Fruit fly (Drosophila melanogaster) whole organism, wandering third instar larva: ENCODE data around the gene CG13137.

ENCODE experiments used
- Abd-B ChIP-seq: fragments of >200 bp; optimal IDR thresholded peaks from 2 replicates; lab custom pipeline; 2017; ENCODE audit warnings: missing biosample characterization, missing genetic modification characterization
- CG9705 ChIP-seq: fragments of 200-800 bp; sonication (Bioruptor generic); optimal IDR thresholded peaks from 2 replicates; lab custom pipeline; 2018; ENCODE audit warnings: missing biosample characterization, mild to moderate bottlenecking, missing genetic modification characterization
- CrebA ChIP-seq: fragments of 200-800 bp; sonication (Bioruptor generic); optimal IDR thresholded peaks from 2 replicates; lab custom pipeline; 2016; ENCODE audit warnings: missing biosample characterization, mild to moderate bottlenecking, missing genetic modification characterization, borderline replicate concordance
- Dfd ChIP-seq: fragments of >200 bp; optimal IDR thresholded peaks from 2 replicates; lab custom pipeline; 2017; ENCODE audit warnings: missing biosample characterization, missing genetic modification characterization
- Dif ChIP-seq: fragments of 200-275, 200-300 bp; sonication (Bioruptor generic); optimal IDR thresholded peaks from 2 replicates; lab custom pipeline; 2018; ENCODE audit warnings: missing biosample characterization, missing genetic modification characterization; ENCODE audit not compliant: partially characterized antibody
- GATAd ChIP-seq: sonication (Bioruptor generic); optimal IDR thresholded peaks from 2 replicates; lab custom pipeline; 2016; ENCODE audit warnings: missing biosample characterization, missing genetic modification characterization
- HLH106 ChIP-seq: fragments of 200-800 bp; optimal IDR thresholded peaks from 3 replicates; lab custom pipeline; 2019; ENCODE audit warnings: missing biosample characterization, mild to moderate bottlenecking, missing genetic modification characterization, moderate library complexity
- Hnf4 ChIP-seq: fragments of 200-800 bp; sonication (Bioruptor generic); optimal IDR thresholded peaks from 2 replicates; lab custom pipeline; 2016; ENCODE audit warnings: missing biosample characterization, mild to moderate bottlenecking, missing genetic modification characterization
- Hr78 ChIP-seq: fragments of >200 bp; optimal IDR thresholded peaks from 2 replicates; lab custom pipeline; 2017; ENCODE audit warnings: missing biosample characterization, missing genetic modification characterization
- Hr83 ChIP-seq: fragments of 200-300 bp; sonication (Bioruptor generic); optimal IDR thresholded peaks from 2 replicates; lab custom pipeline; 2016; ENCODE audit warnings: missing biosample characterization, mild to moderate bottlenecking, missing genetic modification characterization, moderate library complexity; ENCODE audit not compliant: poor library complexity, severe bottlenecking
- Jra ChIP-seq: sonication (Bioruptor generic); optimal IDR thresholded peaks from 2 replicates; lab custom pipeline; 2016; ENCODE audit warnings: missing biosample characterization, missing genetic modification characterization
- Mio ChIP-seq: sonication (Bioruptor generic); optimal IDR thresholded peaks from 2 replicates; lab custom pipeline; 2016; ENCODE audit warnings: missing biosample characterization, missing genetic modification characterization
- Myc ChIP-seq: fragments of >200 bp; optimal IDR thresholded peaks from 2 replicates; lab custom pipeline; 2017
- N ChIP-seq: fragments of >200 bp; optimal IDR thresholded peaks from 2 replicates; lab custom pipeline; 2018; ENCODE audit warnings: missing biosample characterization, missing external identifiers, missing genetic modification characterization
- OdsH ChIP-seq: fragments of 200-800 bp; sonication (Bioruptor generic); optimal IDR thresholded peaks from 2 replicates; lab custom pipeline; 2016; ENCODE audit warnings: missing biosample characterization, mild to moderate bottlenecking, missing genetic modification characterization
- Sp1 ChIP-seq: fragments of 200-800 bp; sonication (Bioruptor generic); optimal IDR thresholded peaks from 3 replicates; lab custom pipeline; 2019; ENCODE audit warnings: missing biosample characterization, mild to moderate bottlenecking, missing genetic modification characterization, moderate library complexity
- br ChIP-seq: fragments of 200-800 bp; sonication (Bioruptor generic); optimal IDR thresholded peaks from 2 replicates; lab custom pipeline; 2016; ENCODE audit warnings: missing biosample characterization, missing genetic modification characterization
- brk ChIP-seq: fragments of 200-800 bp; sonication (Bioruptor generic); optimal IDR thresholded peaks from 2 replicates; lab custom pipeline; 2016; ENCODE audit warnings: missing biosample characterization, mild to moderate bottlenecking, missing genetic modification characterization
- dl ChIP-seq, 2 experiments: fragments of 175-275, 200-275 bp in 1 of 2; fragments of 200-275 bp in 1 of 2; sonication (Bioruptor generic); optimal IDR thresholded peaks; lab custom pipeline; 2018; ENCODE audit warnings: mild to moderate bottlenecking in 2 of 2, missing biosample characterization in 2 of 2, missing genetic modification characterization in 2 of 2, moderate library complexity in 2 of 2; ENCODE audit not compliant: partially characterized antibody in 2 of 2, insufficient read depth in 1 of 2
- dmrt93B ChIP-seq: fragments of 200-800 bp; sonication (Bioruptor generic); optimal IDR thresholded peaks from 2 replicates; lab custom pipeline; 2018; ENCODE audit warnings: missing biosample characterization, mild to moderate bottlenecking, missing genetic modification characterization
- dsf ChIP-seq: sonication (Bioruptor generic); optimal IDR thresholded peaks from 2 replicates; lab custom pipeline; 2016; ENCODE audit warnings: missing biosample characterization, missing genetic modification characterization, borderline replicate concordance
- ey ChIP-seq: fragments of 200-800 bp; sonication (Bioruptor generic); optimal IDR thresholded peaks from 2 replicates; lab custom pipeline; 2016; ENCODE audit warnings: missing biosample characterization, missing genetic modification characterization
- foxo ChIP-seq, 2 experiments: fragments of 200-800 bp; sonication (Bioruptor generic); optimal IDR thresholded peaks; 2 replicates in 1 of 2; 3 replicates in 1 of 2; lab custom pipeline; 2016 to 2017; ENCODE audit warnings: missing biosample characterization in 2 of 2, missing genetic modification characterization in 2 of 2
- fru ChIP-seq: fragments of 200-800 bp; sonication (Bioruptor generic); optimal IDR thresholded peaks from 3 replicates; lab custom pipeline; 2016; ENCODE audit warnings: missing biosample characterization, mild to moderate bottlenecking, missing genetic modification characterization
- h ChIP-seq: fragments of 200-800 bp; sonication (Bioruptor generic); optimal IDR thresholded peaks from 3 replicates; lab custom pipeline; 2016; ENCODE audit warnings: missing biosample characterization, mild to moderate bottlenecking, missing genetic modification characterization
- jim ChIP-seq: fragments of 175-275, 200-325 bp; sonication (Bioruptor generic); optimal IDR thresholded peaks from 2 replicates; lab custom pipeline; 2016; ENCODE audit warnings: missing biosample characterization, mild to moderate bottlenecking, missing genetic modification characterization
- psq ChIP-seq: fragments of 200-800 bp; sonication (Bioruptor generic); optimal IDR thresholded peaks from 3 replicates; lab custom pipeline; 2017; ENCODE audit warnings: missing biosample characterization, mild to moderate bottlenecking, missing genetic modification characterization, moderate library complexity
- rgr ChIP-seq: fragments of 200-800 bp; sonication (Bioruptor generic); optimal IDR thresholded peaks from 3 replicates; lab custom pipeline; 2016; ENCODE audit warnings: missing biosample characterization, mild to moderate bottlenecking, missing genetic modification characterization
- tai ChIP-seq: sonication (Bioruptor generic); optimal IDR thresholded peaks from 2 replicates; lab custom pipeline; 2016; ENCODE audit warnings: missing biosample characterization, missing genetic modification characterization
- usp ChIP-seq: fragments of >200 bp; optimal IDR thresholded peaks from 2 replicates; lab custom pipeline; 2017; ENCODE audit warnings: missing biosample characterization, missing genetic modification characterization
- woc ChIP-seq: sonication (Bioruptor generic); optimal IDR thresholded peaks from 2 replicates; lab custom pipeline; 2016; ENCODE audit warnings: missing biosample characterization, mild to moderate bottlenecking, missing genetic modification characterization

The CG13137 gene

dm6 chr2L:10201743-10202142 lies 29.2 kb downstream of the CG13137 start:
- TF ChIP-seq br (GFP tag; lab: Kevin White, UChicago) (no peak), rgr (no peak), CG9705 (GFP tag; lab: Kevin White, UChicago) (no peak), psq (GFP tag; lab: Kevin White, UChicago) (no peak), Dif (no peak), brk (GFP tag; lab: Kevin White, UChicago) (no peak), tai (GFP tag; lab: Kevin White, UChicago) (no peak), HLH106 (tag; lab: Kevin White, UChicago) (no peak), dmrt93B (no peak), Hnf4 (GFP tag; lab: Kevin White, UChicago) (no peak), Mio (GFP tag; lab: Kevin White, UChicago) (no peak), fru (GFP tag; lab: Kevin White, UChicago) (no peak), woc (no peak), h (GFP tag; lab: Kevin White, UChicago) (no peak)

DNA sequence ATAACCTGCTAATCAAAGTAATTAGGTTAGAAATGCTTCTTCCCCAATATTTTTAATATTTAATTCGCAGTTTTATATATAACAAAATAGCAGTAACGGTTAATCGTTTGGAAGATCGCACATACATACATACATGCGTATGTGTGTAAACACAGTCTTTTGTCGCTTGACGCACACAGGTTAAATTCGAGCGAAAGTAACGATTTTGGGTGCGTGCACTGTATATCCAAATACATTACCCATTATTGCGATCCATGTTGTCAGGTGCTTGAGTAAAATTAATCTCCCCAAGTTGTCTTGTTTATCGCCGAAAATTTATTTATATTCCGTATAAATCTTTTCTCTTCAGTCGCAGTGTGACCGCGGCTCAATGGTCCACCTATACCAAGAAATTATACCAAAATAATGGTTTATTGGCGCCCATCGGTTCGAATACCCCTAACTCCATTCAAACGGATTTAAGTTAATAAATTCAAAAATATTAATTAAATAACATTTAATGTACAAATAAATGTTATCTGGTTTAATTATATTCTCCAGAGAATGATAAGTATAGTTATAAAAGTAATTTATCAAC lies 31.5 kb downstream of the CG13137 start, which contains the start of gene CG34159:
CG34159 (minus strand) TSS at position 385 of the 577 bp plus-strand sequence.
- TF ChIP-seq CrebA (no peak), foxo (GFP tag; optimal IDR thresholded peaks at IDR 0.05; lab: Kevin White, UChicago) (no peak), dl (GFP tag; optimal IDR thresholded peaks at IDR 0.05; lab: Kevin White, UChicago; ENCODE audit: insufficient read depth in 1 of 2, partially characterized antibody in 2 of 2) (no peak), Hr83 (GFP tag; lab: Kevin White, UChicago) (no peak), Hr78 (GFP tag; lab: Kevin White, UChicago) (no peak), GATAd (GFP tag; lab: Kevin White, UChicago) (no peak), br (GFP tag; lab: Kevin White, UChicago) (no peak)

dm6 chr2L:10205940-10206339 lies 33.4 kb downstream of the CG13137 start:
- TF ChIP-seq h (GFP tag; lab: Kevin White, UChicago) (no peak), GATAd (GFP tag; lab: Kevin White, UChicago) (no peak), Abd-B (GFP tag; lab: Kevin White, UChicago) (no peak), br (GFP tag; lab: Kevin White, UChicago) (no peak), Sp1 (no peak), Mio (GFP tag; lab: Kevin White, UChicago) (no peak)

DNA sequence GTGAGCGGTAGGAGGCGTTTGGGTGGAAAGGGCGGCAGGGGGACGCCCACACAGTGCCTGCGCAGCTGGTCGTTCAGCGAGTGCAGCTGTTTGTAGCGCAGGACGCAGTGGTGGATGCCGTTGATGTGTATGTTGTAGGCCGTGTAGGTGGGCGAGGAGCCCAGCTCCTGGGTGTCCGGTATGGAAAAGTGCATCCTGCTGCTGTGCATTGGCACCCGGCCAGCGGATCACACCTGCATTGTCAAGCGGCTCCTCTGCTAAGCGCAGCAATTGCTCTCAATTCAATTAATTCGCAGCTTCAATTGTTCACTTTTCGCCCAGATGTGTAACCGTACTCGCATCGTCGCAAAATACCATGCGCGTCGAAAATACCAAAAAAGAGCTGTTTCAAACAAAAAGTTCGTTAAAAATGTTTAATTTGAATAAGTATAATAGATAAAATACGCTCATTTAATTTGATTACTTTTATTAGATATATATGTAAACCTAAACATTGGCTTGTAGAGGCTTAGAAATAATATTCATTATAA lies 34.2 kb downstream of the CG13137 start, which contains the start of gene Snx17:
Snx17 (minus strand) TSS at position 329 of the 530 bp plus-strand sequence.
- no peak for TF ChIP-seq Dfd
- no peak for TF ChIP-seq Hr78 (GFP tag; lab: Kevin White, UChicago)
- no peak for TF ChIP-seq Hnf4 (GFP tag; lab: Kevin White, UChicago)
- TF ChIP-seq br (GFP tag; lab: Kevin White, UChicago), result no peak
- TF ChIP-seq OdsH, result no peak
- no peak for TF ChIP-seq ey (GFP tag; lab: Kevin White, UChicago)
- TF ChIP-seq Hr83 (GFP tag; lab: Kevin White, UChicago), result no peak
- no peak for TF ChIP-seq CrebA
- no peak for TF ChIP-seq woc
- TF ChIP-seq tai (GFP tag; lab: Kevin White, UChicago), result no peak
- TF ChIP-seq dsf (GFP tag; lab: Kevin White, UChicago), result no peak
- TF ChIP-seq usp, result no peak
- TF ChIP-seq jim (GFP tag; lab: Kevin White, UChicago), result no peak
- no peak for TF ChIP-seq N (GFP tag; lab: Kevin White, UChicago)
- TF ChIP-seq fru (GFP tag; lab: Kevin White, UChicago), result no peak
- no peak for TF ChIP-seq Myc (lab: Kevin White, UChicago)
- no peak for TF ChIP-seq Jra (GFP tag; lab: Kevin White, UChicago)
